Worm (Caenorhabditis elegans) whole organism, L4 larva: ENCODE data around the gene srz-75.

ENCODE experiments used
- F37D6.2 ChIP-seq: sonication (generic microtip); optimal IDR thresholded peaks from 2 replicates; lab custom pipeline; 2016; ENCODE audit warnings: mild to moderate bottlenecking, missing genetic modification characterization, missing compliant biosample characterization
- aly-2 ChIP-seq: sonication (generic microtip); optimal IDR thresholded peaks from 2 replicates; lab custom pipeline; 2018; ENCODE audit warnings: missing biosample characterization, missing genetic modification characterization
- ama-1 ChIP-seq: fragments of 150-350 bp; optimal IDR thresholded peaks from 2 replicates; lab custom pipeline; 2014; ENCODE audit warnings: inconsistent platforms, mixed read lengths
- ceh-28 ChIP-seq: fragments of 150-350 bp; optimal IDR thresholded peaks from 2 replicates; lab custom pipeline; 2014; ENCODE audit warnings: missing biosample characterization, missing genetic modification reagents, missing genetic modification characterization
- ctbp-1 ChIP-seq: fragments of 200-800 bp; sonication (Bioruptor generic); IDR thresholded peaks from 2 replicates; pipeline ENCODE4 v1.3.6; 2022; ENCODE audit warnings: missing genetic modification reagents, missing genetic modification characterization, missing compliant biosample characterization
- daf-12 ChIP-seq: fragments of 150-350 bp; optimal IDR thresholded peaks from 2 replicates; lab custom pipeline; 2014; ENCODE audit warnings: missing biosample characterization, missing genetic modification reagents, missing genetic modification characterization
- fkh-10 ChIP-seq: fragments of 150-350 bp; optimal IDR thresholded peaks from 2 replicates; lab custom pipeline; 2014; ENCODE audit warnings: missing biosample characterization, missing genetic modification reagents, missing genetic modification characterization
- nhr-237 ChIP-seq: sonication (generic microtip); optimal IDR thresholded peaks from 2 replicates; lab custom pipeline; 2017; ENCODE audit warnings: missing biosample characterization, missing genetic modification characterization
- nhr-6 ChIP-seq: fragments of 150-350 bp; optimal IDR thresholded peaks from 2 replicates; lab custom pipeline; 2014; ENCODE audit warnings: missing biosample characterization, missing genetic modification characterization
- pqm-1 ChIP-seq: sonication (generic microtip); optimal IDR thresholded peaks from 2 replicates; lab custom pipeline; 2017; ENCODE audit warnings: missing biosample characterization, missing genetic modification characterization
- rbr-2 ChIP-seq: sonication (generic microtip); optimal IDR thresholded peaks from 2 replicates; lab custom pipeline; 2016; ENCODE audit warnings: missing genotype, missing genetic modification characterization, missing compliant biosample characterization
- tra-1 ChIP-seq: fragments of 200-800 bp; sonication (Bioruptor generic); IDR thresholded peaks from 2 replicates; pipeline ENCODE4 v1.3.6; 2022; ENCODE audit warnings: missing genetic modification reagents, missing genetic modification characterization, missing compliant biosample characterization
- unc-62 ChIP-seq, 3 experiments: fragments of 150-350 bp in 1 of 3; sonication (generic microtip); optimal IDR thresholded peaks in 2 of 3; peaks in 1 of 3; 1 replicate in 1 of 3; 2 replicates in 2 of 3; lab custom pipeline; 2014 to 2017; ENCODE audit warnings: missing biosample characterization in 3 of 3, missing genetic modification characterization in 3 of 3, missing genetic modification reagents in 3 of 3, missing genotype in 1 of 3

DNA sequence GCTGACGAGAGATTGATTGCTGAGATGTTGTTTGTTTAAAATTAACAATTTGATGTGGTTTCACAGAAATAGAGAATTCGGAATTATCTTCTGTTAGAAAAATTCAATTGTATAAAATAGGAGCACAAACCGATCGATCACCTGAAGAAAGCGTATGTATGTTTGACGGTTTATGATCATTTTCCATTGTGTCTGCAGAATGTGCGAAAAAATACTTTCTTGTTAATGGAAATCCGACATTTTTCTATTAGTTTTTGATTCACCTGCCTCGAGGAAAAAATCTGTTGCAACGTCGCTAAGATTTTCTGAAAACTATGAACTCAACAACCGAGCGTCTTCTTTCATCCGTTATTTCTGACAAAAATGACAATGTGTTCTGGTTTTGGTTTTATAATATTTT is 46.1 kb upstream of the srz-75 start, which contains the start of gene C35D6.13:
- TF ChIP-seq fkh-10 (GFP tag; lab: Kevin White, UChicago) (no peak), aly-2 (tag; lab: Kevin White, UChicago) (no peak), daf-12 (tag; lab: Kevin White, UChicago) (no peak), ctbp-1 (GFP tag; lab: Robert Waterston, UW) (no peak), pqm-1 (tag; lab: Kevin White, UChicago) (no peak), F37D6.2 (tag; lab: Kevin White, UChicago) (no peak), tra-1 (GFP tag; lab: Robert Waterston, UW) (no peak), ceh-28 (tag; lab: Kevin White, UChicago) (no peak), unc-62 (GFP tag; optimal IDR thresholded peaks at IDR 0.05 in 1 of 2; lab: Kevin White, UChicago) (no peak), unc-62 (tag; optimal IDR thresholded peaks at IDR 0.05; lab: Kevin White, UChicago) (no peak), rbr-2 (tag; lab: Kevin White, UChicago) (no peak), nhr-237 (no peak), nhr-6 (tag; lab: Kevin White, UChicago) (no peak), ama-1 (lab: Kevin White, UChicago) (no peak)
